Fruit fly (Drosophila melanogaster) Kc167 (cell line): ENCODE results near the gene CG10553.

Experiments
- Myc ChIP-seq: fragments of >200 bp; optimal IDR thresholded peaks from 2 replicates; lab custom pipeline; 2017; ENCODE audit warnings: missing external identifiers
- Sin3A ChIP-seq: fragments of >200 bp; optimal IDR thresholded peaks from 2 replicates; lab custom pipeline; 2018; ENCODE audit warnings: missing external identifiers
- h ChIP-seq: fragments of >200 bp; optimal IDR thresholded peaks from 3 replicates; lab custom pipeline; 2018; ENCODE audit warnings: missing external identifiers
- insv ChIP-seq: fragments of >200 bp; optimal IDR thresholded peaks from 3 replicates; lab custom pipeline; 2018; ENCODE audit warnings: missing external identifiers
- psq ChIP-seq: fragments of >200 bp; optimal IDR thresholded peaks from 2 replicates; lab custom pipeline; 2017; ENCODE audit warnings: missing external identifiers
- ttk ChIP-seq: sonication (Bioruptor generic); optimal IDR thresholded peaks from 2 replicates; lab custom pipeline; 2017; ENCODE audit warnings: missing external identifiers

- TF ChIP-seq Myc (lab: Kevin White, UChicago) (no peak), psq (lab: Kevin White, UChicago) (no peak), insv (no peak), ttk (lab: Kevin White, UChicago) (no peak), h (lab: Kevin White, UChicago) (no peak), Sin3A (no peak)
Measured at dm6 chr3R:25279796-25280350, 38.0 kb downstream of the CG10553 start, which contains the start of gene CG10514.
